Fruit fly (Drosophila melanogaster): ENCODE data around the gene fzr.
A peak's percentile ranks its signal among the peaks of the same experiment; 100 is the strongest.

Gene fzr

dm6 chrX:4679813-4680381 is 560 bp upstream of the fzr start (continued):
- peak; percentile 14; the same call in 1 of the 2 replicates for TF ChIP-seq peb (GFP tag; IDR thresholded peaks at IDR 0.05)
- peak; percentile 51; the same call in 1 of the 2 replicates for TF ChIP-seq CG9932 (GFP tag; IDR thresholded peaks at IDR 0.05)
- peak; percentile 42; the same call in 1 of the 2 replicates for TF ChIP-seq sob (GFP tag; IDR thresholded peaks at IDR 0.05)
- no peak for TF ChIP-seq psq (GFP tag; optimal IDR thresholded peaks at IDR 0.05)
- TF ChIP-seq Max (GFP tag; optimal IDR thresholded peaks at IDR 0.05): peak; percentile 35
- TF ChIP-seq CG11696 (GFP tag; IDR thresholded peaks at IDR 0.05): no peak
- no peak for TF ChIP-seq Hr78 (GFP tag; optimal IDR thresholded peaks at IDR 0.05)
- TF ChIP-seq gsb (GFP tag; IDR thresholded peaks at IDR 0.05): no peak
- 0 out of 3 replicates have a peak, but pooled peaks have one; percentile 44 for TF ChIP-seq CG11456 (GFP tag; IDR thresholded peaks at IDR 0.05)
- no peak for TF ChIP-seq Usf (GFP tag; optimal IDR thresholded peaks at IDR 0.05)
- TF ChIP-seq toy (GFP tag; IDR thresholded peaks at IDR 0.05): no peak
- no peak for TF ChIP-seq dm (GFP tag; optimal IDR thresholded peaks at IDR 0.05)
- peak; percentile 31 for TF ChIP-seq her (GFP tag; optimal IDR thresholded peaks at IDR 0.05)
- TF ChIP-seq HLH54F (GFP tag; optimal IDR thresholded peaks at IDR 0.05): peak; percentile 59
- peak; percentile 32 for TF ChIP-seq CG12155 (GFP tag; optimal IDR thresholded peaks at IDR 0.05)
- TF ChIP-seq CG8388 (GFP tag; optimal IDR thresholded peaks at IDR 0.05): peak; percentile 53
- TF ChIP-seq Tbp (GFP tag; optimal IDR thresholded peaks at IDR 0.05): no peak
- no peak for TF ChIP-seq sug (tag; optimal IDR thresholded peaks at IDR 0.05)
- TF ChIP-seq gcm (GFP tag; optimal IDR thresholded peaks at IDR 0.05): peak; percentile 3
- TF ChIP-seq CG3995 (GFP tag; optimal IDR thresholded peaks at IDR 0.05): no peak
- peak; percentile 47 to 60 for TF ChIP-seq dpn (GFP tag; optimal IDR thresholded peaks at IDR 0.05)
- TF ChIP-seq CG17802 (tag; optimal IDR thresholded peaks at IDR 0.05): no peak
- TF ChIP-seq CG5180 (GFP tag; optimal IDR thresholded peaks at IDR 0.05): peak; percentile 10
- peak; percentile 46 for TF ChIP-seq al (GFP tag; IDR thresholded peaks at IDR 0.05)
- no peak for TF ChIP-seq CG10321 (GFP tag; IDR thresholded peaks at IDR 0.05)
- TF ChIP-seq H2.0 (GFP tag; IDR thresholded peaks at IDR 0.05): peak; percentile 51
- no peak for TF ChIP-seq Deaf1 (tag; optimal IDR thresholded peaks at IDR 0.05)
- TF ChIP-seq CG4820 (GFP tag; optimal IDR thresholded peaks at IDR 0.05): peak; percentile 33
- no peak for TF ChIP-seq CG10959 (GFP tag; IDR thresholded peaks at IDR 0.05)
- TF ChIP-seq row (GFP tag; IDR thresholded peaks at IDR 0.05): peak; percentile 71; the same call in 2 of the 3 replicates
- peak; percentile 43 for TF ChIP-seq Hand (GFP tag; optimal IDR thresholded peaks at IDR 0.05)
- TF ChIP-seq GATAe (GFP tag; conservative IDR thresholded peaks at IDR 0.05): no peak
- no peak for TF ChIP-seq gt (GFP tag; IDR thresholded peaks at IDR 0.05)
- no peak for TF ChIP-seq CG6854 (GFP tag; optimal IDR thresholded peaks at IDR 0.05)
- no peak for TF ChIP-seq CG33557 (GFP tag; optimal IDR thresholded peaks at IDR 0.05)
- no peak for TF ChIP-seq dan (GFP tag; IDR thresholded peaks at IDR 0.05)
- no peak for TF ChIP-seq mld (GFP tag; IDR thresholded peaks at IDR 0.05; ENCODE audit: partially characterized antibody)
- peak; percentile 67 for TF ChIP-seq CG12391 (tag; optimal IDR thresholded peaks at IDR 0.05)
- no peak for TF ChIP-seq seq (GFP tag; IDR thresholded peaks at IDR 0.05)
- TF ChIP-seq CG8359 (GFP tag; optimal IDR thresholded peaks at IDR 0.05; ENCODE audit: borderline replicate concordance): no peak
- TF ChIP-seq fd64A (GFP tag; optimal IDR thresholded peaks at IDR 0.05): peak; percentile 12
- TF ChIP-seq jing (GFP tag; optimal IDR thresholded peaks at IDR 0.05): no peak
- no peak for TF ChIP-seq CG12769 (tag; optimal IDR thresholded peaks at IDR 0.05)
- peak; percentile 47 for TF ChIP-seq CG12219 (GFP tag; optimal IDR thresholded peaks at IDR 0.05)
- no peak for TF ChIP-seq Nf-YB (GFP tag; optimal IDR thresholded peaks at IDR 0.05)
- TF ChIP-seq CG32532 (GFP tag; IDR thresholded peaks at IDR 0.05): peak; percentile 72
- TF ChIP-seq Neu2 (GFP tag; optimal IDR thresholded peaks at IDR 0.05; ENCODE audit: borderline replicate concordance): no peak
- TF ChIP-seq Bteb2 (GFP tag; optimal IDR thresholded peaks at IDR 0.05): peak; percentile 51
- TF ChIP-seq bbx (GFP tag; IDR thresholded peaks at IDR 0.05; ENCODE audit: partially characterized antibody): no peak
- TF ChIP-seq NK7.1 (GFP tag; optimal IDR thresholded peaks at IDR 0.05): no peak
- no peak for TF ChIP-seq CG8478 (optimal IDR thresholded peaks at IDR 0.05)
